Worm (Caenorhabditis elegans) whole organism, midembryonic: ENCODE measurements around the gene B0252.11.

Source experiments
- T22C8.4 ChIP-seq: fragments of 200-800 bp; sonication (Bioruptor generic); IDR thresholded peaks from 2 replicates; pipeline ENCODE4 v1.3.6; 2022; ENCODE audit warnings: missing genetic modification characterization, missing compliant biosample characterization
- flt-1 ChIP-seq: fragments of 200-800 bp; sonication (Bioruptor generic); IDR thresholded peaks from 2 replicates; pipeline ENCODE4 v1.3.6; 2022; ENCODE audit warnings: missing genetic modification characterization, missing compliant biosample characterization
- med-1 ChIP-seq: sonication (generic microtip); optimal IDR thresholded peaks from 2 replicates; lab custom pipeline; 2017; ENCODE audit warnings: missing genetic modification characterization, mild to moderate bottlenecking, missing compliant biosample characterization, antibody characterized with exemption, missing genetic modification reagents; ENCODE audit not compliant: insufficient read depth

DNA sequence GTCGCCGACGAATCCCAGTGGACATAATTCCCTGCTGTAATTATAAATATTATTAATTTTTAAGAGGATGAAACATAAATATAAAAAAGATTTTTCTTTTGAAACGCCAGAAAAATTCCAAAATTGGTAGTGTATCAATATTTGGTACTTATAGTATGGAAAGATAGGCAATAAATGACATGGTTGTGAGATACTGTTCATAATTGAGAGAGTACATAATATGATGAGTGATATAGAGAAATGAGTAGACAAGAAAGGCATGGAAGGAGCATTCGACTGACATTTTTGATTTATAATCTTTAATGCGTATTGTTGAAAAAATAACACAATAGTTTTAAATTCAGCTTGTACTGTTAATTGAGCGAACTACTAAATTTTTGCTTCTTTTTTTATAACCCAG lies 20.1 kb downstream of the B0252.11 start, which contains the start of gene C44B7.11:
- no peak for TF ChIP-seq flt-1 (GFP tag; lab: Robert Waterston, UW)
- TF ChIP-seq med-1 (GFP tag; lab: Kevin White, UChicago) = no peak
- no peak for TF ChIP-seq T22C8.4 (GFP tag; lab: Robert Waterston, UW)
